Worm (Caenorhabditis elegans) whole organism, L3 larva: ENCODE data around the gene R160.5.

Source experiments
- ceh-82 ChIP-seq: fragments of 150-350 bp; optimal IDR thresholded peaks from 2 replicates; lab custom pipeline; 2014; ENCODE audit warnings: missing biosample characterization, missing genetic modification characterization
- jun-1 ChIP-seq: fragments of 150-350 bp; optimal IDR thresholded peaks from 2 replicates; lab custom pipeline; 2014; ENCODE audit warnings: missing biosample characterization, missing genetic modification reagents, missing genetic modification characterization
- lin-15B ChIP-seq: fragments of 150-350 bp; optimal IDR thresholded peaks from 2 replicates; lab custom pipeline; 2014; ENCODE audit warnings: missing biosample characterization, missing genetic modification characterization
- lin-39 ChIP-seq: fragments of 150-350 bp; optimal IDR thresholded peaks from 2 replicates; lab custom pipeline; 2018; ENCODE audit warnings: missing biosample characterization, missing genetic modification reagents, missing genetic modification characterization
- mml-1 ChIP-seq: fragments of 150-350 bp; sonication (generic microtip); optimal IDR thresholded peaks from 3 replicates; lab custom pipeline; 2014; ENCODE audit warnings: missing biosample characterization, missing genetic modification characterization
- nhr-23 ChIP-seq: fragments of 150-350 bp; optimal IDR thresholded peaks from 2 replicates; lab custom pipeline; 2014; ENCODE audit warnings: missing biosample characterization, missing genetic modification reagents, missing genetic modification characterization
- nhr-43 ChIP-seq: sonication (generic microtip); optimal IDR thresholded peaks from 2 replicates; lab custom pipeline; 2016; ENCODE audit warnings: mild to moderate bottlenecking, missing genetic modification characterization, missing compliant biosample characterization; ENCODE audit not compliant: poor library complexity, severe bottlenecking
- nhr-77 ChIP-seq: fragments of 150-350 bp; optimal IDR thresholded peaks from 2 replicates; lab custom pipeline; 2014; ENCODE audit warnings: missing biosample characterization, missing genetic modification characterization
- pha-4 ChIP-seq: fragments of 150-350 bp; optimal IDR thresholded peaks from 2 replicates; lab custom pipeline; 2014; ENCODE audit warnings: missing biosample characterization, missing genetic modification reagents, missing genetic modification characterization
- sea-2 ChIP-seq: fragments of 150-350 bp; sonication (generic microtip); optimal IDR thresholded peaks from 4 replicates; lab custom pipeline; 2014; ENCODE audit warnings: missing biosample characterization, missing genetic modification reagents, missing genetic modification characterization
- skn-1 ChIP-seq: fragments of 150-350 bp; optimal IDR thresholded peaks from 2 replicates; lab custom pipeline; 2014; ENCODE audit warnings: missing biosample characterization, missing genetic modification characterization
- tbx-2 ChIP-seq: sonication (generic microtip); optimal IDR thresholded peaks from 2 replicates; lab custom pipeline; 2016; ENCODE audit warnings: mild to moderate bottlenecking, missing genetic modification characterization, missing compliant biosample characterization
- zag-1 ChIP-seq: fragments of 150-350 bp; optimal IDR thresholded peaks from 2 replicates; lab custom pipeline; 2014; ENCODE audit warnings: missing biosample characterization, missing genetic modification characterization
- ztf-4 ChIP-seq: fragments of 150-350 bp; optimal IDR thresholded peaks from 2 replicates; lab custom pipeline; 2014; ENCODE audit warnings: missing biosample characterization, missing genetic modification characterization

ce11 chrX:4328816-4329215, 41.8 kb downstream of the R160.5 start, which contains the start of gene C24A8.5:
- no peak for TF ChIP-seq ceh-82 (tag; lab: Kevin White, UChicago)
- no peak for TF ChIP-seq lin-15B
- TF ChIP-seq zag-1 = no peak
- TF ChIP-seq nhr-77 (tag; lab: Kevin White, UChicago) = no peak
- TF ChIP-seq sea-2 (GFP tag; lab: Kevin White, UChicago) = no peak
- TF ChIP-seq mml-1 = no peak
- no peak for TF ChIP-seq nhr-23 (tag; lab: Kevin White, UChicago)
- TF ChIP-seq jun-1 (tag; lab: Kevin White, UChicago) = no peak
- TF ChIP-seq skn-1 (tag; lab: Kevin White, UChicago) = no peak
- no peak for TF ChIP-seq tbx-2 (tag; lab: Kevin White, UChicago)
- TF ChIP-seq pha-4 = no peak
- no peak for TF ChIP-seq ztf-4 (tag; lab: Kevin White, UChicago)
- no peak for TF ChIP-seq lin-39
- TF ChIP-seq nhr-43 (tag; lab: Kevin White, UChicago) = no peak
